Fruit fly (Drosophila melanogaster): Measurements from ENCODE around the gene Sgp.

dm6 chr2L:8521724-8522309 lies 2.3 kb downstream of the Sgp start, which contains the start of gene Acer:
- no peak for TF ChIP-seq Hr96 (GFP tag; optimal IDR thresholded peaks at IDR 0.05)
- TF ChIP-seq CG11617 (GFP tag; optimal IDR thresholded peaks at IDR 0.05) = no peak
- no peak for TF ChIP-seq Clk (GFP tag; optimal IDR thresholded peaks at IDR 0.05)
- peak; percentile 95 for TF ChIP-seq ovo (GFP tag; optimal IDR thresholded peaks at IDR 0.05)
- TF ChIP-seq CG7101 (tag; optimal IDR thresholded peaks at IDR 0.05) = no peak
- no peak for TF ChIP-seq CG33017 (tag; optimal IDR thresholded peaks at IDR 0.05)
- TF ChIP-seq CG1620 (GFP tag; optimal IDR thresholded peaks at IDR 0.05) = no peak
- TF ChIP-seq CG7045 (GFP tag; optimal IDR thresholded peaks at IDR 0.05) = no peak
- TF ChIP-seq toe (GFP tag; optimal IDR thresholded peaks at IDR 0.05) = no peak

All from whole organism, adult.